Fruit fly (Drosophila melanogaster) whole organism, prepupa: ENCODE results near the gene fit.

ENCODE experiments used
- Blimp-1 ChIP-seq: fragments of 200-800 bp; sonication (Bioruptor generic); optimal IDR thresholded peaks from 3 replicates; lab custom pipeline; 2017; ENCODE audit warnings: missing biosample characterization, missing genetic modification characterization, mild to moderate bottlenecking, moderate library complexity, missing genetic modification reagents
- CG10631 ChIP-seq: fragments of 200-800 bp; sonication (Bioruptor generic); optimal IDR thresholded peaks from 2 replicates; lab custom pipeline; 2016; ENCODE audit warnings: missing biosample characterization, missing genetic modification characterization
- CG10669 ChIP-seq: fragments of 200-800 bp; sonication (Bioruptor generic); optimal IDR thresholded peaks from 3 replicates; lab custom pipeline; 2018; ENCODE audit warnings: missing biosample characterization, mild to moderate bottlenecking, missing genetic modification characterization, moderate library complexity
- CG11294 ChIP-seq: fragments of 200-800 bp; sonication (Bioruptor generic); IDR thresholded peaks from 2 replicates; pipeline ENCODE4 v1.3.6; 2022; ENCODE audit warnings: missing biosample characterization, missing genetic modification characterization
- CG11762 ChIP-seq: fragments of 200-800 bp; sonication (Bioruptor generic); optimal IDR thresholded peaks from 3 replicates; lab custom pipeline; 2016; ENCODE audit warnings: missing biosample characterization, missing genetic modification characterization; ENCODE audit not compliant: insufficient read depth
- CG11902 ChIP-seq: fragments of 200-800 bp; sonication (Bioruptor generic); optimal IDR thresholded peaks from 3 replicates; lab custom pipeline; 2016; ENCODE audit warnings: missing biosample characterization, missing genetic modification characterization
- CG3032 ChIP-seq: fragments of 200-800 bp; optimal IDR thresholded peaks from 2 replicates; lab custom pipeline; 2019; ENCODE audit warnings: missing biosample characterization, mild to moderate bottlenecking, missing genetic modification characterization, moderate library complexity
- CG32006 ChIP-seq: fragments of 200-800 bp; sonication (Bioruptor generic); optimal IDR thresholded peaks from 3 replicates; lab custom pipeline; 2017; ENCODE audit warnings: missing biosample characterization, mild to moderate bottlenecking, missing genetic modification characterization
- CG34406 ChIP-seq: fragments of 200-800 bp; sonication (Bioruptor generic); optimal IDR thresholded peaks from 3 replicates; lab custom pipeline; 2016; ENCODE audit warnings: missing biosample characterization, missing genetic modification characterization
- CG3919 ChIP-seq: fragments of 200-800 bp; sonication (Bioruptor generic); optimal IDR thresholded peaks from 3 replicates; lab custom pipeline; 2016; ENCODE audit warnings: missing biosample characterization, missing genetic modification characterization
- CG4318 ChIP-seq: fragments of 200-800 bp; sonication (Bioruptor generic); optimal IDR thresholded peaks from 3 replicates; lab custom pipeline; 2017; ENCODE audit warnings: missing biosample characterization, mild to moderate bottlenecking, missing genetic modification characterization
- CG6163 ChIP-seq: fragments of 200-800 bp; sonication (Bioruptor generic); IDR thresholded peaks from 3 replicates; pipeline ENCODE4 v1.3.6; 2022; ENCODE audit warnings: missing biosample characterization, missing genetic modification characterization
- CG6792 ChIP-seq: fragments of 200-800 bp; sonication (Bioruptor generic); optimal IDR thresholded peaks from 3 replicates; lab custom pipeline; 2016; ENCODE audit warnings: missing biosample characterization, missing genetic modification characterization
- CG6808 ChIP-seq: fragments of 200-800 bp; sonication (Bioruptor generic); optimal IDR thresholded peaks from 3 replicates; lab custom pipeline; 2017; ENCODE audit warnings: missing biosample characterization, missing genetic modification characterization, mild to moderate bottlenecking, moderate library complexity, missing genetic modification reagents
- CG6854 ChIP-seq: fragments of 200-800 bp; sonication (Bioruptor generic); optimal IDR thresholded peaks from 2 replicates; lab custom pipeline; 2017; ENCODE audit warnings: missing biosample characterization, mild to moderate bottlenecking, missing genetic modification characterization
- CG7368 ChIP-seq: fragments of 200-800 bp; sonication (Bioruptor generic); optimal IDR thresholded peaks from 3 replicates; lab custom pipeline; 2016; ENCODE audit warnings: missing biosample characterization, missing genetic modification characterization
- CG8319 ChIP-seq: fragments of 200-800 bp; sonication (Bioruptor generic); optimal IDR thresholded peaks from 3 replicates; lab custom pipeline; 2016; ENCODE audit warnings: missing biosample characterization, missing genetic modification characterization
- CG8632 ChIP-seq: fragments of 200-800 bp; sonication (Bioruptor generic); optimal IDR thresholded peaks from 3 replicates; lab custom pipeline; 2016; ENCODE audit warnings: missing biosample characterization, missing genetic modification characterization
- CG9139 ChIP-seq: fragments of 200-800 bp; sonication (Bioruptor generic); optimal IDR thresholded peaks from 3 replicates; lab custom pipeline; 2017; ENCODE audit warnings: missing biosample characterization, mild to moderate bottlenecking, missing genetic modification characterization
- Eip93F ChIP-seq: fragments of 200-800 bp; sonication (Bioruptor generic); optimal IDR thresholded peaks from 2 replicates; lab custom pipeline; 2016; ENCODE audit warnings: missing biosample characterization, mild to moderate bottlenecking, missing genetic modification characterization
- Ets21C ChIP-seq: fragments of 200-800 bp; sonication (Bioruptor generic); optimal IDR thresholded peaks from 3 replicates; lab custom pipeline; 2016; ENCODE audit warnings: missing biosample characterization, missing genetic modification characterization
- Ets96B ChIP-seq: fragments of 200-800 bp; optimal IDR thresholded peaks from 2 replicates; lab custom pipeline; 2019; ENCODE audit warnings: missing biosample characterization, mild to moderate bottlenecking, missing genetic modification characterization, moderate library complexity
- Gug ChIP-seq: fragments of 200-800 bp; sonication (Bioruptor generic); IDR thresholded peaks from 2 replicates; pipeline ENCODE4 v1.3.6; 2022; ENCODE audit warnings: missing biosample characterization, missing genetic modification characterization
- Hr38 ChIP-seq: sonication (Bioruptor generic); optimal IDR thresholded peaks from 2 replicates; lab custom pipeline; 2016; ENCODE audit warnings: missing biosample characterization, missing genetic modification characterization
- Hr39 ChIP-seq: fragments of 200-800 bp; sonication (Bioruptor generic); optimal IDR thresholded peaks from 2 replicates; lab custom pipeline; 2016; ENCODE audit warnings: missing biosample characterization, missing genetic modification characterization
- Hr4 ChIP-seq: fragments of 200-800 bp; sonication (Bioruptor generic); optimal IDR thresholded peaks from 3 replicates; lab custom pipeline; 2016; ENCODE audit warnings: missing biosample characterization, missing genetic modification characterization
- Lpt ChIP-seq: fragments of 200-800 bp; sonication (Bioruptor generic); optimal IDR thresholded peaks from 3 replicates; lab custom pipeline; 2016; ENCODE audit warnings: missing biosample characterization, missing genetic modification characterization
- Met ChIP-seq: fragments of 200-800 bp; sonication (Bioruptor generic); optimal IDR thresholded peaks from 3 replicates; lab custom pipeline; 2016; ENCODE audit warnings: missing biosample characterization, missing genetic modification characterization
- OdsH ChIP-seq: fragments of 200-800 bp; sonication (Bioruptor generic); optimal IDR thresholded peaks from 3 replicates; lab custom pipeline; 2016; ENCODE audit warnings: missing biosample characterization, missing genetic modification characterization
- Smox ChIP-seq: fragments of 200-800 bp; sonication (Bioruptor generic); optimal IDR thresholded peaks from 3 replicates; lab custom pipeline; 2016; ENCODE audit warnings: missing biosample characterization, missing genetic modification characterization
- Sox14 ChIP-seq: fragments of 200-800 bp; sonication (Bioruptor generic); optimal IDR thresholded peaks from 3 replicates; lab custom pipeline; 2016; ENCODE audit warnings: missing biosample characterization, missing genetic modification characterization
- Sox15 ChIP-seq: fragments of 200-800 bp; sonication (Bioruptor generic); optimal IDR thresholded peaks from 3 replicates; lab custom pipeline; 2016; ENCODE audit warnings: missing biosample characterization, missing genetic modification characterization
- acj6 ChIP-seq: fragments of 200-800 bp; sonication (Bioruptor generic); optimal IDR thresholded peaks from 3 replicates; lab custom pipeline; 2016; ENCODE audit warnings: missing biosample characterization, missing genetic modification characterization
- cyc ChIP-seq: fragments of 200-800 bp; sonication (Bioruptor generic); optimal IDR thresholded peaks from 3 replicates; lab custom pipeline; 2016; ENCODE audit warnings: missing biosample characterization, missing genetic modification characterization
- dsx ChIP-seq: fragments of 200-800 bp; optimal IDR thresholded peaks from 3 replicates; lab custom pipeline; 2019; ENCODE audit warnings: missing biosample characterization, mild to moderate bottlenecking, missing genetic modification characterization, moderate library complexity; ENCODE audit not compliant: poor library complexity, severe bottlenecking
- fd59A ChIP-seq: fragments of 200-800 bp; sonication (Bioruptor generic); optimal IDR thresholded peaks from 2 replicates; lab custom pipeline; 2017; ENCODE audit warnings: missing biosample characterization, mild to moderate bottlenecking, missing genetic modification characterization, missing genetic modification reagents
- fd85E ChIP-seq: fragments of 200-800 bp; sonication (Bioruptor generic); optimal IDR thresholded peaks from 3 replicates; lab custom pipeline; 2016; ENCODE audit warnings: missing biosample characterization, missing genetic modification characterization
- fkh ChIP-seq: fragments of 200-800 bp; sonication (Bioruptor generic); optimal IDR thresholded peaks from 3 replicates; lab custom pipeline; 2017; ENCODE audit warnings: missing biosample characterization, mild to moderate bottlenecking, missing genetic modification characterization, moderate library complexity
- lz ChIP-seq: fragments of 200-800 bp; sonication (Bioruptor generic); optimal IDR thresholded peaks from 3 replicates; lab custom pipeline; 2016; ENCODE audit warnings: missing biosample characterization, missing genetic modification characterization
- net ChIP-seq: fragments of 200-800 bp; sonication (Bioruptor generic); optimal IDR thresholded peaks from 3 replicates; lab custom pipeline; 2016; ENCODE audit warnings: missing biosample characterization, missing genetic modification characterization
- salr ChIP-seq, 2 experiments: fragments of 200-800 bp; sonication (Bioruptor generic); optimal IDR thresholded peaks; 3 replicates each; lab custom pipeline; 2016 to 2018; ENCODE audit warnings: missing biosample characterization in 2 of 2, missing genetic modification characterization in 2 of 2, mild to moderate bottlenecking in 1 of 2
- spab ChIP-seq: fragments of 200-800 bp; sonication (Bioruptor generic); optimal IDR thresholded peaks from 2 replicates; lab custom pipeline; 2017; ENCODE audit warnings: missing biosample characterization, mild to moderate bottlenecking, missing genetic modification characterization, missing genetic modification reagents
- ss ChIP-seq, 2 experiments: fragments of 200-800 bp; sonication (Bioruptor generic); optimal IDR thresholded peaks; 2 replicates in 1 of 2; 3 replicates in 1 of 2; lab custom pipeline; 2017 to 2018; ENCODE audit warnings: mild to moderate bottlenecking in 2 of 2, missing biosample characterization in 2 of 2, missing genetic modification characterization in 2 of 2, moderate library complexity in 1 of 2
- svp ChIP-seq: fragments of 200-800 bp; sonication (Bioruptor generic); peaks from one replicate; lab custom pipeline; 2016; ENCODE audit warnings: missing biosample characterization, missing genetic modification characterization
- topi ChIP-seq: fragments of 200-800 bp; sonication (Bioruptor generic); optimal IDR thresholded peaks from 3 replicates; lab custom pipeline; 2016; ENCODE audit warnings: missing biosample characterization, missing genetic modification characterization
- vri ChIP-seq: fragments of 200-800 bp; sonication (Bioruptor generic); optimal IDR thresholded peaks from 3 replicates; lab custom pipeline; 2016; ENCODE audit warnings: missing biosample characterization, mild to moderate bottlenecking, missing genetic modification characterization

fit gene

DNA sequence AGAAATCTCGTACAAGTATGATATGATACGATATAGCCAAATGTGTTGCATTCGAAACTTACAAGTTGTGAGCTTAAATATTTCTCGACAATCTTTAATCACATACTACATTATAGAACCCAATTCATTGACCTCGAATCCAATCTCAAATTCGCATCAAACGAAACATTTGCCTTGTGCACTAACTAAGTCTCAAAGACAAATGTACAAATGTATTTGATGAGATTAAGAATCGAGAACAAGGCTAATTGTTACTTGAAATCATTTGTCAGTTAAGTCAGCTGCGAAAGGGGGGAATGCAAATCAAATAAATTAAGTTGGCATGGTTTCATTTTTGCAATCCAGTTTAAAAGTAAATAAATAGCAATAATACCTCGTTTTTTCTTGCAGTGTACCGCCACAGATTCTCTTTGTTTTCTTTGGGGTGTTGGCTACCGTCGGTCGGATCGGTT lies 45.7 kb downstream of the fit start (continued):
- TF ChIP-seq CG32006 (GFP tag; lab: Kevin White, UChicago) (peak; percentile 95), Eip93F (GFP tag; lab: Kevin White, UChicago) (peak; percentile 59), CG6854 (no peak), CG7368 (GFP tag; lab: Kevin White, UChicago) (peak; percentile 55), CG3032 (tag; lab: Kevin White, UChicago) (peak; percentile 87), acj6 (GFP tag; lab: Kevin White, UChicago) (peak; percentile 87), Sox15 (GFP tag; lab: Kevin White, UChicago) (peak; percentile 86), CG6163 (GFP tag; lab: Robert Waterston, UW) (peak; percentile 78), Hr4 (GFP tag; lab: Kevin White, UChicago) (peak; percentile 91), CG8632 (GFP tag; lab: Kevin White, UChicago) (peak; percentile 86), vri (peak; percentile 61), fd59A (peak; percentile 96), CG8319 (GFP tag; lab: Kevin White, UChicago) (peak; percentile 41), salr (GFP tag; optimal IDR thresholded peaks at IDR 0.05; lab: Kevin White, UChicago) (peak; percentile 71 to 95), topi (GFP tag; lab: Kevin White, UChicago) (peak; percentile 90), Met (GFP tag; lab: Kevin White, UChicago) (peak; percentile 92), CG6808 (peak; percentile 89), CG10631 (peak; percentile 88), dsx (peak; percentile 76), CG4318 (peak; percentile 89), cyc (GFP tag; lab: Kevin White, UChicago) (peak; percentile 82), CG6792 (peak; percentile 86), Ets21C (GFP tag; lab: Kevin White, UChicago) (peak; percentile 83), Sox14 (GFP tag; lab: Kevin White, UChicago) (peak; percentile 95), CG9139 (peak; percentile 80), CG10669 (GFP tag; lab: Kevin White, UChicago) (peak; percentile 82), svp (GFP tag; lab: Kevin White, UChicago) (peak; percentile 96)

DNA sequence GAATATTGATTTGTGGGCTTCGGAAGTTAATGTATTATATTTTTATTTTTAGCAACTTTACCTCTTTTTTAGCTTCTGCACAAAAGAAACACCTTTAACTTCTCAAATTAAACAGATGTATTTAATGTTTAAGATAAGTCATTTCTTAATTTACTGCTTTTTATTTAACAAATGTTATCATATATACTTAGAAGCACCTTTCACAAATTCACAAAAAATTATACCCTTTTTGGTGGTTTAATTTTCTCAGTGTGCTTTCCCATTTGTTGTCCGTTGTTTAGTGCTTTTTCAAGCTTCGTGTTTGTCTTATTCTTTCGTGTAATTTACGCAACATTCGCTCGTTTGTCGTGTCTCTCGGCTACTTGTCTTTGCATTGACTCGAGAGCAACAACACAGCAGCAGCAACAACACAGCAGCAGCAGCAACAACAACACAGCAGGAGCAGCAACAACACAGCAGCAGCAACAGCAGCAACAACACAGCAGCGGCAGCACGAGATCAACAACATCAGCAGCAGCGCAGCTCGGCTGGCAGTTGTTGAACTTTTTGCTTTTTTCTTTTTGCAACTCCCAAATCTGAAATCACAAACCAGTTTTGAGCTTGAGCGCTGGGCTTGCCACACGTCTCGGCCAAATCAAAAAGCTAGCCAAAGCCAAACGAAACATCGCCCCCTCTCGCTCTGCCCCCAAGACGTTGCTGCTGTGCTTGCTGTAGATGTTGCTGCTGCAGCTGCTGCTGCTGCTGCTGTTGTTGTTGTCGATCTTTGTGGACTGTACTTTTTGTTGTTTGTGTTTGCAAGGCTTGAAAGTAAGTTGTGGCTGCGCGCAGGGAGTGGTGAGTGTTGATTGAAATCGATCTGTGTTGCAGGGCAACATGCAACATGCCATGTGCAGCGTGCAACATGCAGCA lies 46.9 kb downstream of the fit start:
- TF ChIP-seq Smox (GFP tag; lab: Kevin White, UChicago) (no peak), CG8632 (GFP tag; lab: Kevin White, UChicago) (no peak), net (GFP tag; lab: Kevin White, UChicago) (no peak), CG11902 (GFP tag; lab: Kevin White, UChicago) (peak; percentile 29), ss (GFP tag; optimal IDR thresholded peaks at IDR 0.05; lab: Kevin White, UChicago) (peak; percentile 31 to 85), Ets21C (GFP tag; lab: Kevin White, UChicago) (no peak), CG7368 (GFP tag; lab: Kevin White, UChicago) (peak; percentile 75), Hr38 (GFP tag; lab: Kevin White, UChicago) (no peak), Hr39 (no peak), CG10669 (GFP tag; lab: Kevin White, UChicago) (peak; percentile 80), CG6808 (peak; percentile 72), Ets96B (peak; percentile 4), Sox15 (GFP tag; lab: Kevin White, UChicago) (no peak), lz (peak; percentile 49), CG34406 (GFP tag; lab: Kevin White, UChicago) (no peak), fkh (GFP tag; lab: Kevin White, UChicago) (no peak), CG6854 (peak; percentile 59), CG6792 (no peak), spab (no peak), Lpt (GFP tag; lab: Kevin White, UChicago) (peak; percentile 67), CG11294 (peak; percentile 8; the same call in 1 of the 2 replicates), Blimp-1 (GFP tag; lab: Kevin White, UChicago) (peak; percentile 5), cyc (GFP tag; lab: Kevin White, UChicago) (peak; percentile 72), CG32006 (GFP tag; lab: Kevin White, UChicago) (no peak), CG11762 (GFP tag; lab: Kevin White, UChicago) (peak; percentile 63), CG4318 (no peak), CG3919 (GFP tag; lab: Kevin White, UChicago) (peak; percentile 82), Sox14 (GFP tag; lab: Kevin White, UChicago) (no peak), fd85E (GFP tag; lab: Kevin White, UChicago) (no peak), OdsH (GFP tag; lab: Kevin White, UChicago) (no peak), Gug (GFP tag; lab: Robert Waterston, UW) (peak; percentile 67), CG10631 (peak; percentile 57), CG3032 (tag; lab: Kevin White, UChicago) (peak; percentile 65), svp (GFP tag; lab: Kevin White, UChicago) (peak; percentile 69)
